Fruit fly (Drosophila melanogaster) whole organism, embryonic: ENCODE measurements around the gene loqs.

Source experiments
- Aef1 ChIP-seq: fragments of 200-800 bp; sonication (Bioruptor generic); IDR thresholded peaks from 3 replicates; pipeline ENCODE4 v1.3.6; 2022; ENCODE audit warnings: missing biosample characterization, missing genetic modification characterization
- B-H2 ChIP-seq: fragments of 200-800 bp; sonication (Bioruptor generic); optimal IDR thresholded peaks from 2 replicates; lab custom pipeline; 2018; ENCODE audit warnings: missing biosample characterization, mild to moderate bottlenecking, missing genetic modification characterization
- CG10543 ChIP-seq: fragments of 200-800 bp; sonication (Bioruptor generic); optimal IDR thresholded peaks from 3 replicates; lab custom pipeline; 2017; ENCODE audit warnings: missing biosample characterization, mild to moderate bottlenecking, missing genetic modification characterization, moderate library complexity
- CG11560 ChIP-seq: fragments of 200-800 bp; sonication (Bioruptor generic); IDR thresholded peaks from 3 replicates; pipeline ENCODE4 v1.3.6; 2022; ENCODE audit warnings: missing biosample characterization, missing genetic modification characterization
- CG11696 ChIP-seq: fragments of 200-800 bp; sonication (Bioruptor generic); IDR thresholded peaks from 2 replicates; pipeline ENCODE4 v1.3.6; 2022; ENCODE audit warnings: missing biosample characterization, missing genetic modification characterization
- CG12299 ChIP-seq: fragments of 200-800 bp; sonication (Bioruptor generic); optimal IDR thresholded peaks from 2 replicates; lab custom pipeline; 2018; ENCODE audit warnings: missing biosample characterization, mild to moderate bottlenecking, missing genetic modification characterization
- CG12769 ChIP-seq: fragments of 200-800 bp; sonication (Bioruptor generic); optimal IDR thresholded peaks from 2 replicates; lab custom pipeline; 2019; ENCODE audit warnings: missing biosample characterization, mild to moderate bottlenecking, missing genetic modification characterization, moderate library complexity
- CG13287 ChIP-seq: fragments of 200-800 bp; sonication (Bioruptor generic); IDR thresholded peaks from 2 replicates; pipeline ENCODE4 v1.3.6; 2022; ENCODE audit warnings: missing biosample characterization, missing genetic modification characterization; ENCODE audit not compliant: partially characterized antibody
- CG14441 ChIP-seq: fragments of 200-800 bp; sonication (Bioruptor generic); IDR thresholded peaks from 2 replicates; pipeline ENCODE4 v1.3.6; 2022; ENCODE audit warnings: missing biosample characterization, missing genetic modification characterization
- CG15514 ChIP-seq: fragments of 200-800 bp; sonication (Bioruptor generic); optimal IDR thresholded peaks from 3 replicates; lab custom pipeline; 2017; ENCODE audit warnings: missing biosample characterization, missing genetic modification characterization, mild to moderate bottlenecking, moderate library complexity, missing genetic modification reagents
- CG17328 ChIP-seq: fragments of 200-800 bp; sonication (Bioruptor generic); IDR thresholded peaks from 2 replicates; pipeline ENCODE4 v1.3.6; 2022; ENCODE audit warnings: missing biosample characterization, missing genetic modification characterization
- CG18599 ChIP-seq: fragments of 200-800 bp; sonication (Bioruptor generic); optimal IDR thresholded peaks from 3 replicates; lab custom pipeline; 2017; ENCODE audit warnings: missing biosample characterization, missing genetic modification characterization, mild to moderate bottlenecking, moderate library complexity, missing genetic modification reagents
- CG2202 ChIP-seq: fragments of 200-800 bp; sonication (Bioruptor generic); optimal IDR thresholded peaks from 2 replicates; lab custom pipeline; 2018; ENCODE audit warnings: missing biosample characterization, mild to moderate bottlenecking, missing genetic modification characterization
- CG2875 ChIP-seq: fragments of 200-800 bp; sonication (Bioruptor generic); optimal IDR thresholded peaks from 2 replicates; lab custom pipeline; 2017; ENCODE audit warnings: missing biosample characterization, mild to moderate bottlenecking, missing genetic modification characterization, missing genetic modification reagents
- CG2889 ChIP-seq: fragments of 200-800 bp; sonication (Bioruptor generic); IDR thresholded peaks from 3 replicates; pipeline ENCODE4 v1.3.6; 2022; ENCODE audit warnings: missing biosample characterization, missing genetic modification characterization
- CG34224 ChIP-seq: fragments of 200-800 bp; sonication (Bioruptor generic); IDR thresholded peaks from 3 replicates; pipeline ENCODE4 v1.3.6; 2022; ENCODE audit warnings: missing biosample characterization, missing genetic modification characterization; ENCODE audit not compliant: partially characterized antibody
- CG3726 ChIP-seq: fragments of 200-800 bp; sonication (Bioruptor generic); IDR thresholded peaks from 3 replicates; pipeline ENCODE4, ENCODE4 v1.3.6; 2022; ENCODE audit warnings: missing biosample characterization, missing genetic modification characterization
- CG4404 ChIP-seq: fragments of 200-800 bp; sonication (Bioruptor generic); IDR thresholded peaks from 2 replicates; pipeline ENCODE4 v1.3.6; 2022; ENCODE audit warnings: missing biosample characterization, missing genetic modification characterization
- CG4424 ChIP-seq: fragments of 200-800 bp; sonication (Bioruptor generic); optimal IDR thresholded peaks from 3 replicates; lab custom pipeline; 2016; ENCODE audit warnings: missing biosample characterization, missing genetic modification characterization
- CG6654 ChIP-seq: fragments of 200-800 bp; sonication (Bioruptor generic); optimal IDR thresholded peaks from 2 replicates; lab custom pipeline; 2017; ENCODE audit warnings: missing biosample characterization, mild to moderate bottlenecking, missing genetic modification characterization
- CG7271 ChIP-seq: fragments of 200-800 bp; sonication (Bioruptor generic); optimal IDR thresholded peaks from 2 replicates; lab custom pipeline; 2018; ENCODE audit warnings: missing biosample characterization, mild to moderate bottlenecking, missing genetic modification characterization, moderate library complexity
- CG7745 ChIP-seq: fragments of 200-800 bp; sonication (Bioruptor generic); optimal IDR thresholded peaks from 2 replicates; lab custom pipeline; 2018; ENCODE audit warnings: missing biosample characterization, mild to moderate bottlenecking, missing genetic modification characterization, moderate library complexity
- CG7786 ChIP-seq: fragments of 200-800 bp; sonication (Bioruptor generic); optimal IDR thresholded peaks from 2 replicates; lab custom pipeline; 2016; ENCODE audit warnings: missing biosample characterization, missing genetic modification characterization
- Dad ChIP-seq: fragments of 200-800 bp; sonication (Bioruptor generic); optimal IDR thresholded peaks from 3 replicates; lab custom pipeline; 2016; ENCODE audit warnings: missing biosample characterization, missing genetic modification characterization
- E2f1 ChIP-seq: fragments of 200-800 bp; sonication (Bioruptor generic); IDR thresholded peaks from 2 replicates; pipeline ENCODE4 v1.3.6; 2022; ENCODE audit warnings: missing biosample characterization, missing genetic modification characterization
- Ets65A ChIP-seq: fragments of 200-800 bp; sonication (Bioruptor generic); peaks from one replicate; lab custom pipeline; 2016; ENCODE audit warnings: missing biosample characterization, missing genetic modification characterization
- Hr39 ChIP-seq: fragments of >200 bp; optimal IDR thresholded peaks from 2 replicates; lab custom pipeline; 2017
- Lim3 ChIP-seq: fragments of 200-800 bp; sonication (Bioruptor generic); IDR thresholded peaks from 2 replicates; pipeline ENCODE4 v1.3.6; 2022; ENCODE audit warnings: missing biosample characterization, missing genetic modification characterization
- Oaz ChIP-seq: fragments of 200-800 bp; sonication (Bioruptor generic); IDR thresholded peaks from 2 replicates; pipeline ENCODE4 v1.3.6; 2022; ENCODE audit warnings: missing biosample characterization, missing genetic modification characterization
- Six4 ChIP-seq: fragments of 200-800 bp; sonication (Bioruptor generic); optimal IDR thresholded peaks from 2 replicates; lab custom pipeline; 2016; ENCODE audit warnings: missing biosample characterization, missing genetic modification characterization
- Trl ChIP-seq, 3 experiments: fragments of >200 bp in 2 of 3; fragments of 200-800 bp in 1 of 3; sonication (Bioruptor generic) in 1 of 3; optimal IDR thresholded peaks; 2 replicates in 1 of 3; 3 replicates in 2 of 3; lab custom pipeline; 2016 to 2017; ENCODE audit warnings: missing biosample characterization in 1 of 3, missing genetic modification characterization in 1 of 3
- abd-A ChIP-seq: fragments of 200-800 bp; sonication (Bioruptor generic); optimal IDR thresholded peaks from 3 replicates; lab custom pipeline; 2019; ENCODE audit warnings: missing biosample characterization, mild to moderate bottlenecking, missing genetic modification characterization, moderate library complexity
- bab2 ChIP-seq: fragments of 200-800 bp; sonication (Bioruptor generic); optimal IDR thresholded peaks from 2 replicates; lab custom pipeline; 2016; ENCODE audit warnings: missing biosample characterization, missing genetic modification characterization
- chn ChIP-seq: fragments of 200-800 bp; sonication (Bioruptor generic); optimal IDR thresholded peaks from 2 replicates; lab custom pipeline; 2016; ENCODE audit warnings: missing biosample characterization, missing genetic modification characterization
- da ChIP-seq: fragments of 200-800 bp; sonication (Bioruptor generic); optimal IDR thresholded peaks from 2 replicates; lab custom pipeline; 2016; ENCODE audit warnings: missing biosample characterization, missing genetic modification characterization
- danr ChIP-seq: fragments of 200-800 bp; sonication (Bioruptor generic); IDR thresholded peaks from 2 replicates; pipeline ENCODE4 v1.3.6; 2022; ENCODE audit warnings: missing biosample characterization, missing genetic modification characterization
- fd102C ChIP-seq: fragments of 200-800 bp; sonication (Bioruptor generic); optimal IDR thresholded peaks from 2 replicates; lab custom pipeline; 2018; ENCODE audit warnings: missing biosample characterization, mild to moderate bottlenecking, missing genetic modification characterization, moderate library complexity
- grau ChIP-seq: fragments of 200-800 bp; optimal IDR thresholded peaks from 3 replicates; lab custom pipeline; 2019; ENCODE audit warnings: missing biosample characterization, mild to moderate bottlenecking, missing genetic modification characterization, moderate library complexity
- hbn ChIP-seq: fragments of 200-800 bp; sonication (Bioruptor generic); IDR thresholded peaks from 2 replicates; pipeline ENCODE4 v1.3.6; 2022; ENCODE audit warnings: missing biosample characterization, missing genetic modification characterization; ENCODE audit not compliant: partially characterized antibody
- hkb ChIP-seq, 2 experiments: fragments of 200-800 bp in 1 of 2; fragments of >200 bp in 1 of 2; sonication (Bioruptor generic) in 1 of 2; IDR thresholded peaks in 1 of 2; optimal IDR thresholded peaks in 1 of 2; 2 replicates each; pipeline versions ENCODE4 v1.3.6 to Lab custom; 2017 to 2022; ENCODE audit warnings: missing biosample characterization in 1 of 2, missing genetic modification characterization in 1 of 2
- ken ChIP-seq: fragments of 200-800 bp; sonication (Bioruptor generic); IDR thresholded peaks from 3 replicates; pipeline ENCODE4 v1.3.6; 2022; ENCODE audit warnings: missing biosample characterization, missing genetic modification characterization
- klu ChIP-seq: fragments of 200-800 bp; sonication (Bioruptor generic); IDR thresholded peaks from 2 replicates; pipeline ENCODE4 v1.3.6; 2022; ENCODE audit warnings: missing biosample characterization, missing genetic modification characterization
- pzg ChIP-seq: fragments of 200-800 bp; sonication (Bioruptor generic); optimal IDR thresholded peaks from 3 replicates; lab custom pipeline; 2018; ENCODE audit warnings: missing biosample characterization, mild to moderate bottlenecking, missing genetic modification characterization, moderate library complexity
- row ChIP-seq: fragments of 200-800 bp; sonication (Bioruptor generic); IDR thresholded peaks from 3 replicates; pipeline ENCODE4 v1.3.6; 2022; ENCODE audit warnings: missing biosample characterization, missing genetic modification characterization
- tgo ChIP-seq: fragments of 200-800 bp; sonication (Bioruptor generic); IDR thresholded peaks from 3 replicates; pipeline ENCODE4 v1.3.6; 2022; ENCODE audit warnings: missing biosample characterization, missing genetic modification characterization
- tup ChIP-seq: fragments of 200-800 bp; sonication (Bioruptor generic); optimal IDR thresholded peaks from 2 replicates; lab custom pipeline; 2016; ENCODE audit warnings: missing biosample characterization, mild to moderate bottlenecking, missing genetic modification characterization, moderate library complexity
- vvl ChIP-seq: fragments of 200-800 bp; sonication (Bioruptor generic); IDR thresholded peaks from 2 replicates; pipeline ENCODE4 v1.3.6; 2022; ENCODE audit warnings: missing biosample characterization, missing genetic modification characterization
- wor ChIP-seq: fragments of 200-800 bp; sonication (Bioruptor generic); IDR thresholded peaks from 2 replicates; pipeline ENCODE4 v1.3.6; 2022; ENCODE audit warnings: missing biosample characterization, missing genetic modification characterization

Gene loqs

dm6 chr2L:13414525-13415481, 32.4 kb downstream of the loqs start, which contains the start of the genes CG16956, CG42784 and CG43850 (continued):
- no peak for TF ChIP-seq CG7745
- TF ChIP-seq hbn (GFP tag; lab: Robert Waterston, UW): no peak
- no peak for TF ChIP-seq CG4424 (GFP tag; lab: Kevin White, UChicago)
- no peak for TF ChIP-seq tup (GFP tag; lab: Kevin White, UChicago)
- no peak for TF ChIP-seq CG4404 (GFP tag; lab: Robert Waterston, UW)
- no peak; the same call in 2 of the 3 replicates for TF ChIP-seq tgo (GFP tag; lab: Robert Waterston, UW)
- TF ChIP-seq klu (GFP tag; lab: Robert Waterston, UW): no peak
- TF ChIP-seq bab2: no peak
- TF ChIP-seq Lim3 (GFP tag; lab: Robert Waterston, UW): no peak
- TF ChIP-seq Dad (GFP tag; lab: Kevin White, UChicago): no peak
- no peak for TF ChIP-seq danr
- no peak for TF ChIP-seq CG12769 (tag; lab: Kevin White, UChicago)
- peak; percentile 85 for TF ChIP-seq B-H2 (GFP tag; lab: Kevin White, UChicago)
- no peak for TF ChIP-seq abd-A
- no peak for TF ChIP-seq Hr39 (lab: Kevin White, UChicago)
- TF ChIP-seq CG17328: peak; percentile 53
- TF ChIP-seq Six4: no peak
- TF ChIP-seq CG10543 (GFP tag; lab: Kevin White, UChicago): peak; percentile 83
- TF ChIP-seq E2f1 (GFP tag; lab: Robert Waterston, UW): no peak
- TF ChIP-seq CG14441 (GFP tag; lab: Robert Waterston, UW): 0 out of 2 replicates have a peak, but pooled peaks have one; percentile 11
- no peak for TF ChIP-seq row (GFP tag; lab: Robert Waterston, UW)
- no peak for TF ChIP-seq Oaz (GFP tag; lab: Robert Waterston, UW)
- TF ChIP-seq chn (GFP tag; lab: Kevin White, UChicago): no peak
- peak; percentile 23 for TF ChIP-seq CG13287 (GFP tag; lab: Robert Waterston, UW)
- peak; percentile 39 to 64 for TF ChIP-seq Trl (optimal IDR thresholded peaks at IDR 0.05; lab: Kevin White, UChicago)
- TF ChIP-seq Trl (GFP tag; optimal IDR thresholded peaks at IDR 0.05; lab: Kevin White, UChicago): peak; percentile 24
- TF ChIP-seq CG15514: peak; percentile 87
- TF ChIP-seq CG3726 (GFP tag; lab: Robert Waterston, UW): no peak
- no peak for TF ChIP-seq fd102C (GFP tag; lab: Kevin White, UChicago)
- TF ChIP-seq CG11696: 0 out of 2 replicates have a peak, but pooled peaks have one; percentile 20
- no peak for TF ChIP-seq CG2202 (tag; lab: Kevin White, UChicago)
- TF ChIP-seq CG7786 (GFP tag; lab: Kevin White, UChicago): no peak
- TF ChIP-seq grau (tag; lab: Kevin White, UChicago): peak; percentile 57
- TF ChIP-seq Ets65A (GFP tag; lab: Kevin White, UChicago): peak; percentile 51
- 0 out of 3 replicates have a peak, but pooled peaks have one; percentile 29 for TF ChIP-seq CG34224 (GFP tag; lab: Robert Waterston, UW)
- TF ChIP-seq Aef1: no peak
- TF ChIP-seq CG7271 (tag; lab: Kevin White, UChicago): peak; percentile 2
- TF ChIP-seq CG6654 (GFP tag; lab: Kevin White, UChicago): no peak
- peak; percentile 19 for TF ChIP-seq pzg (GFP tag; lab: Kevin White, UChicago)
- no peak for TF ChIP-seq ken
- TF ChIP-seq CG2889 (GFP tag; lab: Robert Waterston, UW): no peak
- no peak for TF ChIP-seq CG2875 (GFP tag; lab: Kevin White, UChicago)
- no peak for TF ChIP-seq da (GFP tag; lab: Kevin White, UChicago)
- TF ChIP-seq wor (GFP tag; lab: Robert Waterston, UW): no peak
- TF ChIP-seq CG11560 (tag; lab: Robert Waterston, UW): no peak
- 0 out of 2 replicates have a peak, but pooled peaks have one; percentile 60 for TF ChIP-seq vvl
- peak; percentile 88 for TF ChIP-seq CG18599 (GFP tag; lab: Kevin White, UChicago)
- peak; percentile 82 for TF ChIP-seq CG12299 (tag; lab: Kevin White, UChicago)
- no peak for TF ChIP-seq hkb (optimal IDR thresholded peaks at IDR 0.05; lab: Kevin White, UChicago)
- TF ChIP-seq hkb (GFP tag; IDR thresholded peaks at IDR 0.05; lab: Robert Waterston, UW): no peak; the same call in 1 of the 2 replicates
